Fruit fly (Drosophila melanogaster) whole organism, wandering third instar larva: ENCODE data around the gene CG13842.

Source experiments
- Dfd ChIP-seq: fragments of >200 bp; optimal IDR thresholded peaks from 2 replicates; lab custom pipeline; 2017; ENCODE audit warnings: missing biosample characterization, missing genetic modification characterization
- Dif ChIP-seq: fragments of 200-275, 200-300 bp; sonication (Bioruptor generic); optimal IDR thresholded peaks from 2 replicates; lab custom pipeline; 2018; ENCODE audit warnings: missing biosample characterization, missing genetic modification characterization; ENCODE audit not compliant: partially characterized antibody
- GATAd ChIP-seq: sonication (Bioruptor generic); optimal IDR thresholded peaks from 2 replicates; lab custom pipeline; 2016; ENCODE audit warnings: missing biosample characterization, missing genetic modification characterization
- HLH106 ChIP-seq: fragments of 200-800 bp; optimal IDR thresholded peaks from 3 replicates; lab custom pipeline; 2019; ENCODE audit warnings: missing biosample characterization, mild to moderate bottlenecking, missing genetic modification characterization, moderate library complexity
- Hnf4 ChIP-seq: fragments of 200-800 bp; sonication (Bioruptor generic); optimal IDR thresholded peaks from 2 replicates; lab custom pipeline; 2016; ENCODE audit warnings: missing biosample characterization, mild to moderate bottlenecking, missing genetic modification characterization
- Hr83 ChIP-seq: fragments of 200-300 bp; sonication (Bioruptor generic); optimal IDR thresholded peaks from 2 replicates; lab custom pipeline; 2016; ENCODE audit warnings: missing biosample characterization, mild to moderate bottlenecking, missing genetic modification characterization, moderate library complexity; ENCODE audit not compliant: poor library complexity, severe bottlenecking
- Mio ChIP-seq: sonication (Bioruptor generic); optimal IDR thresholded peaks from 2 replicates; lab custom pipeline; 2016; ENCODE audit warnings: missing biosample characterization, missing genetic modification characterization
- Myc ChIP-seq: fragments of >200 bp; optimal IDR thresholded peaks from 2 replicates; lab custom pipeline; 2017
- br ChIP-seq: fragments of 200-800 bp; sonication (Bioruptor generic); optimal IDR thresholded peaks from 2 replicates; lab custom pipeline; 2016; ENCODE audit warnings: missing biosample characterization, missing genetic modification characterization
- dmrt93B ChIP-seq: fragments of 200-800 bp; sonication (Bioruptor generic); optimal IDR thresholded peaks from 2 replicates; lab custom pipeline; 2018; ENCODE audit warnings: missing biosample characterization, mild to moderate bottlenecking, missing genetic modification characterization
- h ChIP-seq: fragments of 200-800 bp; sonication (Bioruptor generic); optimal IDR thresholded peaks from 3 replicates; lab custom pipeline; 2016; ENCODE audit warnings: missing biosample characterization, mild to moderate bottlenecking, missing genetic modification characterization

- TF ChIP-seq HLH106 (tag; lab: Kevin White, UChicago) (no peak), Dif (GFP tag; lab: Kevin White, UChicago) (peak; percentile 25), dmrt93B (GFP tag; lab: Kevin White, UChicago) (no peak), Hr83 (GFP tag; lab: Kevin White, UChicago) (no peak), h (GFP tag; lab: Kevin White, UChicago) (no peak), Myc (lab: Kevin White, UChicago) (no peak), Dfd (GFP tag; lab: Kevin White, UChicago) (no peak), br (GFP tag; lab: Kevin White, UChicago) (no peak), Hnf4 (GFP tag; lab: Kevin White, UChicago) (no peak), GATAd (no peak), Mio (no peak)
Measured at dm6 chr3R:22698208-22698607, 8.9 kb downstream of the CG13842 start, which contains the start of gene Cyp6d4.
